Fruit fly (Drosophila melanogaster): Measurements from ENCODE around the gene CG17754.

CG17754 gene

dm6 chrX:9248040-9248439, 2.2 kb upstream of the CG17754 start (continued):
- TF ChIP-seq eg (GFP tag; IDR thresholded peaks at IDR 0.05) (peak; percentile 61; the same call in 2 of the 3 replicates), CG31627 (GFP tag; optimal IDR thresholded peaks at IDR 0.05) (peak; percentile 13), salr (GFP tag; optimal IDR thresholded peaks at IDR 0.05) (peak in 1 of 2 experiments; percentile 23), CG6854 (GFP tag; optimal IDR thresholded peaks at IDR 0.05) (no peak), acj6 (GFP tag; optimal IDR thresholded peaks at IDR 0.05) (peak; percentile 30), CG1621 (tag; optimal IDR thresholded peaks at IDR 0.05) (no peak), CG10669 (GFP tag; optimal IDR thresholded peaks at IDR 0.05) (peak; percentile 46), CG11294 (GFP tag; IDR thresholded peaks at IDR 0.05) (no peak), CG32006 (GFP tag; optimal IDR thresholded peaks at IDR 0.05) (peak; percentile 62), CG3919 (GFP tag; optimal IDR thresholded peaks at IDR 0.05) (peak; percentile 55), pdm3 (GFP tag; optimal IDR thresholded peaks at IDR 0.05) (peak; percentile 9), Smox (GFP tag; optimal IDR thresholded peaks at IDR 0.05) (peak; percentile 54)

- TF ChIP-seq CG6808 (GFP tag; optimal IDR thresholded peaks at IDR 0.05) (peak; percentile 54), CG31627 (GFP tag; optimal IDR thresholded peaks at IDR 0.05) (peak; percentile 67), CG3919 (GFP tag; optimal IDR thresholded peaks at IDR 0.05) (peak; percentile 63), Hr39 (GFP tag; optimal IDR thresholded peaks at IDR 0.05) (peak; percentile 74), vri (GFP tag; optimal IDR thresholded peaks at IDR 0.05) (peak; percentile 57), Hr38 (GFP tag; optimal IDR thresholded peaks at IDR 0.05) (no peak), CG34406 (GFP tag; optimal IDR thresholded peaks at IDR 0.05) (peak; percentile 52), ss (GFP tag; optimal IDR thresholded peaks at IDR 0.05) (peak in 1 of 2 experiments; percentile 29), spab (GFP tag; optimal IDR thresholded peaks at IDR 0.05) (peak; percentile 31), dac (GFP tag; optimal IDR thresholded peaks at IDR 0.05) (peak; percentile 17), Blimp-1 (GFP tag; optimal IDR thresholded peaks at IDR 0.05) (peak; percentile 10), fd85E (GFP tag; optimal IDR thresholded peaks at IDR 0.05) (peak; percentile 19), fkh (GFP tag; optimal IDR thresholded peaks at IDR 0.05) (peak; percentile 33), acj6 (GFP tag; optimal IDR thresholded peaks at IDR 0.05) (peak; percentile 45), Sox15 (GFP tag; optimal IDR thresholded peaks at IDR 0.05) (peak; percentile 52), CG1621 (tag; optimal IDR thresholded peaks at IDR 0.05) (peak; percentile 56), topi (GFP tag; optimal IDR thresholded peaks at IDR 0.05) (peak; percentile 72), Hr4 (GFP tag; optimal IDR thresholded peaks at IDR 0.05) (peak; percentile 54), lz (GFP tag; optimal IDR thresholded peaks at IDR 0.05) (peak; percentile 85), CG4318 (GFP tag; optimal IDR thresholded peaks at IDR 0.05) (peak; percentile 52), CG6163 (GFP tag; IDR thresholded peaks at IDR 0.05) (peak; percentile 78), Lpt (GFP tag; optimal IDR thresholded peaks at IDR 0.05) (no peak), Eip75B (GFP tag; optimal IDR thresholded peaks at IDR 0.05) (peak; percentile 45), Eip93F (GFP tag; optimal IDR thresholded peaks at IDR 0.05) (no peak), eg (GFP tag; IDR thresholded peaks at IDR 0.05) (peak; percentile 67), CG6854 (GFP tag; optimal IDR thresholded peaks at IDR 0.05) (no peak), CG10669 (GFP tag; optimal IDR thresholded peaks at IDR 0.05) (peak; percentile 68), CG16779 (tag; optimal IDR thresholded peaks at IDR 0.05) (peak; percentile 22), CG7368 (GFP tag; optimal IDR thresholded peaks at IDR 0.05) (peak; percentile 65), cyc (GFP tag; optimal IDR thresholded peaks at IDR 0.05) (peak; percentile 73), Sox14 (GFP tag; optimal IDR thresholded peaks at IDR 0.05) (peak; percentile 92), CG10631 (GFP tag; optimal IDR thresholded peaks at IDR 0.05) (peak; percentile 49), CG15336 (GFP tag; IDR thresholded peaks at IDR 0.05) (peak; percentile 52), CG8319 (GFP tag; optimal IDR thresholded peaks at IDR 0.05) (peak; percentile 20), CG3032 (tag; optimal IDR thresholded peaks at IDR 0.05) (peak; percentile 60), Eip78C (GFP tag) (peak; percentile 88), CG8632 (GFP tag; optimal IDR thresholded peaks at IDR 0.05) (peak; percentile 56), Met (GFP tag; optimal IDR thresholded peaks at IDR 0.05) (peak; percentile 78), CG9139 (GFP tag; optimal IDR thresholded peaks at IDR 0.05) (no peak), Sox102F (GFP tag; optimal IDR thresholded peaks at IDR 0.05) (peak; percentile 72), Gug (GFP tag; IDR thresholded peaks at IDR 0.05) (peak; percentile 58), svp (GFP tag) (peak; percentile 88), Ets21C (GFP tag; optimal IDR thresholded peaks at IDR 0.05) (peak; percentile 39), CG11294 (GFP tag; IDR thresholded peaks at IDR 0.05) (peak; percentile 31; the same call in 1 of the 2 replicates), CG32006 (GFP tag; optimal IDR thresholded peaks at IDR 0.05) (peak; percentile 74)
Measured at dm6 chrX:9251212-9251877, 1.1 kb downstream of the CG17754 start.
